Worm (Caenorhabditis elegans): Measurements from ENCODE around the gene C53C11.5.

The C53C11.5 gene

ce11 chrX:17378996-17379395 lies 45.1 kb downstream of the C53C11.5 start:
- no peak for TF ChIP-seq sem-2 (GFP tag; optimal IDR thresholded peaks at IDR 0.05)
- no peak for TF ChIP-seq hlh-1 (tag; optimal IDR thresholded peaks at IDR 0.05)
- no peak for TF ChIP-seq nhr-237 (tag; optimal IDR thresholded peaks at IDR 0.05)
- TF ChIP-seq M03D4.4 (tag; optimal IDR thresholded peaks at IDR 0.05): no peak

ce11 chrX:17379675-17380074 lies 45.8 kb downstream of the C53C11.5 start, which contains the start of gene F10D7.10:
Gene F10D7.10 (minus strand): TSS chrX:17379775.
- TF ChIP-seq bed-3 (GFP tag; optimal IDR thresholded peaks at IDR 0.05) (no peak), pha-4 (tag; optimal IDR thresholded peaks at IDR 0.05) (no peak), ceh-39 (tag; optimal IDR thresholded peaks at IDR 0.05) (no peak), ces-1 (GFP tag; optimal IDR thresholded peaks at IDR 0.05) (no peak), unc-62 (GFP tag; optimal IDR thresholded peaks at IDR 0.05) (no peak), flh-1 (GFP tag; optimal IDR thresholded peaks at IDR 0.05) (no peak), hlh-1 (tag; optimal IDR thresholded peaks at IDR 0.05) (no peak), elt-3 (tag; optimal IDR thresholded peaks at IDR 0.05) (no peak), nhr-28 (tag; optimal IDR thresholded peaks at IDR 0.05) (no peak), nhr-12 (tag; optimal IDR thresholded peaks at IDR 0.05) (no peak), ceh-43 (GFP tag; optimal IDR thresholded peaks at IDR 0.05) (no peak), sem-2 (GFP tag; optimal IDR thresholded peaks at IDR 0.05) (no peak), mls-2 (tag; optimal IDR thresholded peaks at IDR 0.05) (no peak), mep-1 (tag; optimal IDR thresholded peaks at IDR 0.05) (no peak), lsy-2 (tag; optimal IDR thresholded peaks at IDR 0.05) (no peak), ztf-11 (tag; optimal IDR thresholded peaks at IDR 0.05) (no peak), lin-13 (tag; optimal IDR thresholded peaks at IDR 0.05) (no peak), cnd-1 (tag; optimal IDR thresholded peaks at IDR 0.05) (no peak), mab-5 (tag; optimal IDR thresholded peaks at IDR 0.05) (no peak), nhr-2 (tag; optimal IDR thresholded peaks at IDR 0.05) (no peak)

ce11 chrX:17381975-17382374 lies 48.1 kb downstream of the C53C11.5 start, which contains the start of gene F10D7.4:
Gene F10D7.4 (minus strand): TSS chrX:17382075.
- TF ChIP-seq nhr-76 (tag; optimal IDR thresholded peaks at IDR 0.05) (no peak), unc-120 (tag; optimal IDR thresholded peaks at IDR 0.05; ENCODE audit: poor library complexity, severe bottlenecking) (no peak), unc-39 (tag; optimal IDR thresholded peaks at IDR 0.05) (no peak), nhr-237 (tag; optimal IDR thresholded peaks at IDR 0.05) (no peak), ceh-83 (GFP tag; optimal IDR thresholded peaks at IDR 0.05) (no peak), tbx-8 (GFP tag; optimal IDR thresholded peaks at IDR 0.05) (no peak), elt-1 (tag; optimal IDR thresholded peaks at IDR 0.05; ENCODE audit: borderline replicate concordance, insufficient read depth) (no peak), lin-32 (GFP tag; optimal IDR thresholded peaks at IDR 0.05) (no peak), cnd-1 (tag; optimal IDR thresholded peaks at IDR 0.05) (no peak), snpc-4 (tag; optimal IDR thresholded peaks at IDR 0.05) (no peak), zip-8 (tag; optimal IDR thresholded peaks at IDR 0.05) (no peak), sem-2 (GFP tag; optimal IDR thresholded peaks at IDR 0.05) (no peak), mep-1 (tag; optimal IDR thresholded peaks at IDR 0.05) (no peak)

ce11 chrX:17384343-17384742 lies 50.5 kb downstream of the C53C11.5 start:
- no peak for TF ChIP-seq lsy-2 (tag; optimal IDR thresholded peaks at IDR 0.05)
- TF ChIP-seq unc-62 (GFP tag; optimal IDR thresholded peaks at IDR 0.05): no peak
- no peak for TF ChIP-seq unc-39 (tag; optimal IDR thresholded peaks at IDR 0.05)
- TF ChIP-seq cnd-1 (tag; optimal IDR thresholded peaks at IDR 0.05): no peak
- TF ChIP-seq ceh-83 (GFP tag; optimal IDR thresholded peaks at IDR 0.05): no peak
- TF ChIP-seq mep-1 (tag; optimal IDR thresholded peaks at IDR 0.05): no peak
- no peak for TF ChIP-seq elt-3 (tag; optimal IDR thresholded peaks at IDR 0.05)
- TF ChIP-seq nhr-76 (tag; optimal IDR thresholded peaks at IDR 0.05): no peak
- TF ChIP-seq lin-13 (tag; optimal IDR thresholded peaks at IDR 0.05): no peak
- TF ChIP-seq nhr-28 (tag; optimal IDR thresholded peaks at IDR 0.05): no peak
- no peak for TF ChIP-seq nhr-12 (tag; optimal IDR thresholded peaks at IDR 0.05)
- no peak for TF ChIP-seq lin-32 (GFP tag; optimal IDR thresholded peaks at IDR 0.05)
- no peak for TF ChIP-seq tbx-8 (GFP tag; optimal IDR thresholded peaks at IDR 0.05)
- no peak for TF ChIP-seq M03D4.4 (tag; optimal IDR thresholded peaks at IDR 0.05)
- no peak for TF ChIP-seq sptf-1 (tag; optimal IDR thresholded peaks at IDR 0.05)

- TF ChIP-seq mep-1 (tag; optimal IDR thresholded peaks at IDR 0.05) (no peak), M03D4.4 (tag; optimal IDR thresholded peaks at IDR 0.05) (no peak), zip-8 (tag; optimal IDR thresholded peaks at IDR 0.05) (no peak), unc-39 (tag; optimal IDR thresholded peaks at IDR 0.05) (no peak), drap-1 (GFP tag; optimal IDR thresholded peaks at IDR 0.05) (no peak), sptf-1 (tag; optimal IDR thresholded peaks at IDR 0.05) (no peak), nhr-76 (tag; optimal IDR thresholded peaks at IDR 0.05) (no peak), unc-62 (GFP tag; optimal IDR thresholded peaks at IDR 0.05) (no peak), lin-32 (GFP tag; optimal IDR thresholded peaks at IDR 0.05) (no peak), ceh-39 (tag; optimal IDR thresholded peaks at IDR 0.05) (no peak), nhr-237 (tag; optimal IDR thresholded peaks at IDR 0.05) (no peak), ceh-83 (GFP tag; optimal IDR thresholded peaks at IDR 0.05) (no peak), elt-3 (tag; optimal IDR thresholded peaks at IDR 0.05) (no peak), lin-13 (tag; optimal IDR thresholded peaks at IDR 0.05) (no peak), nhr-28 (tag; optimal IDR thresholded peaks at IDR 0.05) (no peak), tbx-8 (GFP tag; optimal IDR thresholded peaks at IDR 0.05) (no peak), flh-1 (GFP tag; optimal IDR thresholded peaks at IDR 0.05) (no peak)
Measured at ce11 chrX:17385102-17385501, 51.2 kb downstream of the C53C11.5 start.

Measured in whole organism, mixed stage, embryonic.